Fruit fly (Drosophila melanogaster): ENCODE data around the gene CG12204.

Gene CG12204

DNA sequence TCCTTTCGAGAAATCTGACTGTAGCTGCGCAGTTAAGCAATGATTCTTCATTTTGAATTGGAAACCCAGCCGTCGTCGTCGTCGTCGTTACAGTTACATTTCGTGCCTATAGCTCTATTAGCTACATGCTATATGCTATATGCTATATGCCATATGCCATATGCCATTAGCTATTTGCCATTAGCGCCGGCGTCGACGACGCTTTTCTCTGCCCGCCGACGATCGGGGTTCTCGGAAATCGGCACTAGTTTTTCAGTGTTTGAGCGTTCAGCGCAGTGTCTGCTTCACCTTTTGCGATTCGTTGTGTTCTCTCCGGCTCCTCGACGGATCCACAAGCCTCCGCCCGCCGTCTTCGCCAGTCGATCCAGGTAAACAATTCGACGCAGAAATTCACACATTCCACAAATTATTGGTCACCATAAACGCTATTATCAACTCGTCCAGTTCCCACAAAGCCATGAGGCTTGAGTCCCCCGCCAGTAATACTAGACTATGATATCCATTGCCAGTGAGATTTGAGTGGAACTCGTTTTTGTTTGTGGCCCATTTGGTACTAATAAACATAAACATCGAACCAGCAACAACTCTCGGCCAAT is 10.1 kb upstream of the CG12204 start:
- TF ChIP-seq CG7368 (GFP tag; optimal IDR thresholded peaks at IDR 0.05) (no peak), topi (GFP tag; optimal IDR thresholded peaks at IDR 0.05) (no peak), Ets96B (tag; optimal IDR thresholded peaks at IDR 0.05) (no peak), Met (GFP tag; optimal IDR thresholded peaks at IDR 0.05) (no peak), Hr38 (GFP tag; optimal IDR thresholded peaks at IDR 0.05) (no peak), OdsH (GFP tag; optimal IDR thresholded peaks at IDR 0.05) (no peak), CG6808 (GFP tag; optimal IDR thresholded peaks at IDR 0.05) (no peak), Sox102F (GFP tag; optimal IDR thresholded peaks at IDR 0.05) (no peak), Smox (GFP tag; optimal IDR thresholded peaks at IDR 0.05) (no peak), CG9139 (GFP tag; optimal IDR thresholded peaks at IDR 0.05) (no peak), fd59A (GFP tag; optimal IDR thresholded peaks at IDR 0.05) (no peak), dsx (GFP tag; optimal IDR thresholded peaks at IDR 0.05; ENCODE audit: poor library complexity, severe bottlenecking) (no peak), dac (GFP tag; optimal IDR thresholded peaks at IDR 0.05) (no peak), CG4318 (GFP tag; optimal IDR thresholded peaks at IDR 0.05) (no peak), Eip93F (GFP tag; optimal IDR thresholded peaks at IDR 0.05) (no peak), pdm3 (GFP tag; optimal IDR thresholded peaks at IDR 0.05) (no peak), Hr39 (GFP tag; optimal IDR thresholded peaks at IDR 0.05) (no peak)

DNA sequence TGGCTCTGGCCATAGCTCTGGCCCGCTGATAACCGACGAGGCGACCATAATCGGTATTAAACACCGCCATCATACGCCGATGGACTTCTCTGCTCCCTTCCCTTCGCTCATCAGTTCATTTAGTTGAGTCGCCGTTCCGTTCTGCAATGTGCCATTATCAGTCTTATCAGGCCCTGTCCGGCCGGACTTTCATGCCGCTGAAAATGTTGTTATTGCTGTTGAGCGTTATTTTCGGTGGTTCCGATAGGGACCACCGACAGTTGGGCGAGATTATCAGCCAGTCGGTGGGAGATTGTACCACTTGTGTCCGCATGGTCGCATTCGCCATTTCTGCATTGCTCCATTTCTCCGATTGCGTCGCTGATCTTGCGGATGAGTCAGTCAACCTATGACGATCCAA is 7.1 kb upstream of the CG12204 start:
- TF ChIP-seq vri (GFP tag; optimal IDR thresholded peaks at IDR 0.05) (peak; percentile 34), CG7368 (GFP tag; optimal IDR thresholded peaks at IDR 0.05) (no peak), svp (GFP tag) (peak; percentile 95), achi (GFP tag; optimal IDR thresholded peaks at IDR 0.05) (no peak)

DNA sequence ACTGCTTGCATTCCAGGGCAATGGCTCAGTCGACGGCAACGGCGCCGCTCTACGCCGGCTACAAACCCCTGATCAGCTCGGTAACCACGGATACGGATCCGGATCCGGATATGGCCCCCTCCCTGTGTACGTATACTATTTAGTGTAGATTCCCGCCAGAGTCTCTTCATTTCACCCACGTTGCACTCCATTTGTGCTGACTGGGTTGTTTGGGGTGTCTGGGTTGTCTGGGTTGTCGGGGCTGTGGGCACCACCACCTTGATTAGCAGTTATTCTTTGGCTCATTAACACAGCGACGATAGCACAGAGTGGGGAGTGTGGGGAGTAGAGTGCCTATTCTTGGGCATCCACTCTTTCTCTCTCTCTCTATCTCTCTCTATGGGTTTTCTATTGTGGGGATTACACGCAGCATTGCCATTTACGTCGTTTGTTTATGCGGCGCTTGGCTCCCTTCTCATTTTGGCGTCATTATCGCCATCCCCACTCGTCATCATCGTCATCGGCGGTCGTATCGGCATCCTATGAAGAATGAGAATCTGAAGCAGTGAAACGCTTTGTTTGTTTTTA is 4.6 kb upstream of the CG12204 start:
- no peak for TF ChIP-seq Sox14 (GFP tag; optimal IDR thresholded peaks at IDR 0.05)
- 0 out of 3 replicates have a peak, but pooled peaks have one; percentile 32 for TF ChIP-seq CG6163 (GFP tag; IDR thresholded peaks at IDR 0.05)
- peak; percentile 2 for TF ChIP-seq Eip78C (GFP tag)

DNA sequence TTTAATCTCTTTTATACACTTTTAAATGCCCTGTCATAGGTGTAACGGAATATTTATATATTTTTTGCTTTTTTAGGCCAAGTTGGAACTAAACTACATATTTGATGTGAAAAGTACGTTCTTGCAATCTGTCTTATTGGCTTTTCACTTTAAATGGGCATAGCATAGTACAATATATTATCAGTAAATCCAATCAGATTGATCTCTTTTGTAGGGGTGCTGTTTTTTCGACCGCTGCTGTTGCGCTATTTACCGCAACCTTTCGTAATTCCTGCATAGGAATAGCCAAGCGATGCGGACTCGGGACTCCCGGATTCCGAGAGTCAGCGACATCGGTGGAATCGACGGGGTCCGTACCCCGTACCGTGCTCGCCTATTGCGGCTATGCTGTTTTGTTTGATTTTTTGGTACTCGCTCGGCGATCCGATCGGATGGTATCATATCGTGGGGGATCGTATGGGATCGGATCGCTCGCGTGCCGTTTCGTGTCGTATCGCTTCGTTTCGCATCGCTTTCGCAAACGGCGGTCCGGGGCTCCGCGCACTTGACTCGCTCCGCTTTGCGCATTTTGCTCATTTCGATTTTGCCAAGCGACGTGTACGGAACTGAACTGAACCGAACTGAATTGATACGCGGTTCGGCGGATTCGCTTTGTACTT is 3.7 kb upstream of the CG12204 start:
- TF ChIP-seq svp (GFP tag) = peak; percentile 87
- TF ChIP-seq acj6 (GFP tag; optimal IDR thresholded peaks at IDR 0.05) = no peak
- peak; percentile 4 for TF ChIP-seq Hr39 (GFP tag; optimal IDR thresholded peaks at IDR 0.05)
- TF ChIP-seq Gug (GFP tag; IDR thresholded peaks at IDR 0.05) = no peak
- peak; percentile 14 for TF ChIP-seq CG16779 (tag; optimal IDR thresholded peaks at IDR 0.05)
- TF ChIP-seq CG3919 (GFP tag; optimal IDR thresholded peaks at IDR 0.05) = peak; percentile 5
- TF ChIP-seq CG10669 (GFP tag; optimal IDR thresholded peaks at IDR 0.05) = no peak
- peak; percentile 18 for TF ChIP-seq lz (GFP tag; optimal IDR thresholded peaks at IDR 0.05)
- TF ChIP-seq CG8632 (GFP tag; optimal IDR thresholded peaks at IDR 0.05) = peak; percentile 22
- peak; percentile 4 for TF ChIP-seq OdsH (GFP tag; optimal IDR thresholded peaks at IDR 0.05)
- TF ChIP-seq Blimp-1 (GFP tag; optimal IDR thresholded peaks at IDR 0.05) = no peak
- TF ChIP-seq ss (GFP tag; optimal IDR thresholded peaks at IDR 0.05) = peak; percentile 19 to 32
- TF ChIP-seq CG6808 (GFP tag; optimal IDR thresholded peaks at IDR 0.05) = no peak
- TF ChIP-seq cyc (GFP tag; optimal IDR thresholded peaks at IDR 0.05) = no peak
- TF ChIP-seq CG6163 (GFP tag; IDR thresholded peaks at IDR 0.05) = peak; percentile 48; the same call in 2 of the 3 replicates
- no peak for TF ChIP-seq CG8119 (GFP tag; IDR thresholded peaks at IDR 0.05)
- TF ChIP-seq achi (GFP tag; optimal IDR thresholded peaks at IDR 0.05) = no peak
- peak; percentile 52 for TF ChIP-seq Eip93F (GFP tag; optimal IDR thresholded peaks at IDR 0.05)
- TF ChIP-seq CG4318 (GFP tag; optimal IDR thresholded peaks at IDR 0.05) = no peak
- peak; percentile 71 for TF ChIP-seq vri (GFP tag; optimal IDR thresholded peaks at IDR 0.05)
- no peak for TF ChIP-seq fd85E (GFP tag; optimal IDR thresholded peaks at IDR 0.05)
- no peak for TF ChIP-seq dac (GFP tag; optimal IDR thresholded peaks at IDR 0.05)
- peak; percentile 43 for TF ChIP-seq CG1621 (tag; optimal IDR thresholded peaks at IDR 0.05)
- peak; percentile 35; the same call in 1 of the 2 replicates for TF ChIP-seq CG15336 (GFP tag; IDR thresholded peaks at IDR 0.05)
- TF ChIP-seq CG31627 (GFP tag; optimal IDR thresholded peaks at IDR 0.05) = peak; percentile 14
- no peak for TF ChIP-seq Sox14 (GFP tag; optimal IDR thresholded peaks at IDR 0.05)
- no peak for TF ChIP-seq Eip75B (GFP tag; optimal IDR thresholded peaks at IDR 0.05)
- no peak for TF ChIP-seq topi (GFP tag; optimal IDR thresholded peaks at IDR 0.05)
- peak; percentile 64 for TF ChIP-seq eg (GFP tag; IDR thresholded peaks at IDR 0.05)
- peak; percentile 39 for TF ChIP-seq CG6854 (GFP tag; optimal IDR thresholded peaks at IDR 0.05)
- no peak for TF ChIP-seq CG11762 (GFP tag; optimal IDR thresholded peaks at IDR 0.05; ENCODE audit: insufficient read depth)
- TF ChIP-seq Hr38 (GFP tag; optimal IDR thresholded peaks at IDR 0.05) = no peak
- TF ChIP-seq fd59A (GFP tag; optimal IDR thresholded peaks at IDR 0.05) = no peak
